Worm (Caenorhabditis elegans) whole organism, L3 larva: Measurements from ENCODE around the gene VC5.2.

ENCODE experiments used
- R02D3.7 ChIP-seq: fragments of 150-350 bp; optimal IDR thresholded peaks from 2 replicates; lab custom pipeline; 2014; ENCODE audit warnings: missing biosample characterization, missing genetic modification characterization
- ZK546.5 ChIP-seq: sonication (generic microtip); optimal IDR thresholded peaks from 2 replicates; lab custom pipeline; 2017; ENCODE audit warnings: missing biosample characterization, missing genetic modification characterization
- aly-2 ChIP-seq: fragments of 150-350 bp; optimal IDR thresholded peaks from 2 replicates; lab custom pipeline; 2014; ENCODE audit warnings: missing biosample characterization, missing genetic modification characterization
- ama-1 ChIP-seq: fragments of 150-350 bp; optimal IDR thresholded peaks from 2 replicates; lab custom pipeline; 2018
- ceh-16 ChIP-seq: sonication (generic microtip); optimal IDR thresholded peaks from 2 replicates; lab custom pipeline; 2017; ENCODE audit warnings: missing biosample characterization, missing genetic modification characterization
- ceh-28 ChIP-seq: fragments of 150-350 bp; optimal IDR thresholded peaks from 2 replicates; lab custom pipeline; 2014; ENCODE audit warnings: missing biosample characterization, missing genetic modification reagents, missing genetic modification characterization
- ceh-9 ChIP-seq: sonication (generic microtip); optimal IDR thresholded peaks from 2 replicates; lab custom pipeline; 2018; ENCODE audit warnings: missing biosample characterization, missing genetic modification characterization
- egl-27 ChIP-seq: sonication (generic microtip); optimal IDR thresholded peaks from 4 replicates; lab custom pipeline; 2017; ENCODE audit warnings: missing biosample characterization, missing genetic modification reagents, missing genetic modification characterization
- egl-5 ChIP-seq: fragments of 150-350 bp; optimal IDR thresholded peaks from 2 replicates; lab custom pipeline; 2017; ENCODE audit warnings: missing biosample characterization, missing genetic modification reagents, missing genetic modification characterization, inconsistent platforms
- elt-1 ChIP-seq: fragments of 150-350 bp; optimal IDR thresholded peaks from 2 replicates; lab custom pipeline; 2014; ENCODE audit warnings: missing biosample characterization, missing genetic modification characterization
- elt-2 ChIP-seq: sonication (generic microtip); optimal IDR thresholded peaks from 2 replicates; lab custom pipeline; 2016; ENCODE audit warnings: missing genetic modification reagents, mild to moderate bottlenecking, missing genetic modification characterization, missing compliant biosample characterization
- elt-3 ChIP-seq, 3 experiments: fragments of 150-350 bp in 1 of 3; sonication (generic microtip) in 2 of 3; optimal IDR thresholded peaks; 2 replicates in 2 of 3; 4 replicates in 1 of 3; lab custom pipeline; 2014 to 2017; ENCODE audit warnings: missing biosample characterization in 3 of 3, missing genetic modification characterization in 3 of 3
- eor-1 ChIP-seq, 2 experiments: fragments of 150-350 bp; optimal IDR thresholded peaks; 2 replicates each; lab custom pipeline; 2014 to 2018; ENCODE audit warnings: missing biosample characterization in 2 of 2, missing genetic modification characterization in 2 of 2
- fkh-10 ChIP-seq: sonication (generic microtip); optimal IDR thresholded peaks from 2 replicates; lab custom pipeline; 2017; ENCODE audit warnings: missing biosample characterization, missing genetic modification reagents, missing genetic modification characterization
- fos-1 ChIP-seq: fragments of 150-350 bp; optimal IDR thresholded peaks from 2 replicates; lab custom pipeline; 2014; ENCODE audit warnings: missing biosample characterization, missing genetic modification characterization
- hmg-11 ChIP-seq: sonication (generic microtip); optimal IDR thresholded peaks from 2 replicates; lab custom pipeline; 2016; ENCODE audit warnings: missing genetic modification characterization, missing compliant biosample characterization
- lin-15B ChIP-seq: fragments of 150-350 bp; optimal IDR thresholded peaks from 2 replicates; lab custom pipeline; 2014; ENCODE audit warnings: missing biosample characterization, missing genetic modification characterization
- lin-39 ChIP-seq: fragments of 150-350 bp; optimal IDR thresholded peaks from 2 replicates; lab custom pipeline; 2018; ENCODE audit warnings: missing biosample characterization, missing genetic modification reagents, missing genetic modification characterization
- mml-1 ChIP-seq: fragments of 150-350 bp; sonication (generic microtip); optimal IDR thresholded peaks from 3 replicates; lab custom pipeline; 2014; ENCODE audit warnings: missing biosample characterization, missing genetic modification characterization
- nfya-1 ChIP-seq: sonication (generic microtip); optimal IDR thresholded peaks from 2 replicates; lab custom pipeline; 2017; ENCODE audit warnings: missing genetic modification characterization, mild to moderate bottlenecking, missing compliant biosample characterization, antibody characterized with exemption, moderate library complexity; ENCODE audit not compliant: insufficient read depth
- nhr-11 ChIP-seq: fragments of 150-350 bp; optimal IDR thresholded peaks from 2 replicates; lab custom pipeline; 2014; ENCODE audit warnings: missing biosample characterization, missing genetic modification characterization
- nhr-23 ChIP-seq: fragments of 150-350 bp; optimal IDR thresholded peaks from 2 replicates; lab custom pipeline; 2014; ENCODE audit warnings: missing biosample characterization, missing genetic modification reagents, missing genetic modification characterization
- nhr-237 ChIP-seq: fragments of 150-350 bp; optimal IDR thresholded peaks from 2 replicates; lab custom pipeline; 2014; ENCODE audit warnings: missing biosample characterization, missing genetic modification characterization
- nhr-25 ChIP-seq: sonication (generic microtip); optimal IDR thresholded peaks from 2 replicates; lab custom pipeline; 2017; ENCODE audit warnings: missing biosample characterization, missing genetic modification characterization
- nhr-43 ChIP-seq: sonication (generic microtip); optimal IDR thresholded peaks from 2 replicates; lab custom pipeline; 2016; ENCODE audit warnings: mild to moderate bottlenecking, missing genetic modification characterization, missing compliant biosample characterization; ENCODE audit not compliant: poor library complexity, severe bottlenecking
- nhr-67 ChIP-seq: fragments of 150-350 bp; optimal IDR thresholded peaks from 2 replicates; lab custom pipeline; 2014; ENCODE audit warnings: missing biosample characterization, missing genetic modification characterization
- nhr-76 ChIP-seq: fragments of 150-350 bp; sonication (generic microtip); optimal IDR thresholded peaks from 5 replicates; lab custom pipeline; 2014; ENCODE audit warnings: missing biosample characterization, missing genetic modification characterization
- pha-4 ChIP-seq: fragments of 150-350 bp; optimal IDR thresholded peaks from 2 replicates; lab custom pipeline; 2014; ENCODE audit warnings: missing biosample characterization, missing genetic modification reagents, missing genetic modification characterization
- sea-2 ChIP-seq: fragments of 150-350 bp; sonication (generic microtip); optimal IDR thresholded peaks from 4 replicates; lab custom pipeline; 2014; ENCODE audit warnings: missing biosample characterization, missing genetic modification reagents, missing genetic modification characterization
- skn-1 ChIP-seq: fragments of 150-350 bp; optimal IDR thresholded peaks from 2 replicates; lab custom pipeline; 2014; ENCODE audit warnings: missing biosample characterization, missing genetic modification characterization
- tbx-2 ChIP-seq: sonication (generic microtip); optimal IDR thresholded peaks from 2 replicates; lab custom pipeline; 2016; ENCODE audit warnings: mild to moderate bottlenecking, missing genetic modification characterization, missing compliant biosample characterization
- unc-39 ChIP-seq: sonication (generic microtip); optimal IDR thresholded peaks from 4 replicates; lab custom pipeline; 2017; ENCODE audit warnings: missing biosample characterization, missing genetic modification characterization
- zag-1 ChIP-seq: fragments of 150-350 bp; optimal IDR thresholded peaks from 2 replicates; lab custom pipeline; 2014; ENCODE audit warnings: missing biosample characterization, missing genetic modification characterization
- ztf-11 ChIP-seq: fragments of 150-350 bp; optimal IDR thresholded peaks from 2 replicates; lab custom pipeline; 2014; ENCODE audit warnings: missing biosample characterization, missing genetic modification characterization
- ztf-4 ChIP-seq: fragments of 150-350 bp; optimal IDR thresholded peaks from 2 replicates; lab custom pipeline; 2014; ENCODE audit warnings: missing biosample characterization, missing genetic modification characterization

VC5.2 gene

DNA sequence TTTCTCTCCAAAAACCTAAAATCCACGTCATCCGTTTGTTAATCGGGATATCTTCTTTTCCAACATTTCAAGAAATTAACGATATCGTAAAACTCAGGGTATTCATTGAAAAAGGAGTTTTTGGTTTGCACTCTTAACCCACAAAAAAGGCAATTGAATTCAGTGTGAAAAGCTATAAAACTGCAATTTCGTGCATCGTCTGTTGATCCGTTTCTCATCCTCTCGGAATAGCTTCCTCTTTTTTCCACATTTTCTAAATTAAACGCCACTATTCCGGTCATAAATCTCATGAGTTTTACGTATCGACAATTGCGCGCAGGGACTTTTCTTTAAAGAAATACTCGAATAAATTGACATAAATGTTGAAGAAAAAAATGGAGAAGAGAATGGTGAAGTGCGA lies 26.5 kb downstream of the VC5.2 start:
- TF ChIP-seq egl-27: no peak
- no peak for TF ChIP-seq ztf-4
- no peak for TF ChIP-seq unc-39 (tag; lab: Kevin White, UChicago)
- no peak for TF ChIP-seq lin-39 (tag; lab: Kevin White, UChicago)
- TF ChIP-seq nhr-237: no peak
- TF ChIP-seq elt-1: no peak
- TF ChIP-seq ceh-9 (tag; lab: Kevin White, UChicago): no peak
- no peak for TF ChIP-seq mml-1 (tag; lab: Kevin White, UChicago)
- TF ChIP-seq egl-5 (tag; lab: Kevin White, UChicago): no peak
- TF ChIP-seq ama-1 (lab: Kevin White, UChicago): no peak
- TF ChIP-seq nhr-76 (tag; lab: Kevin White, UChicago): no peak
- no peak for TF ChIP-seq fkh-10 (GFP tag; lab: Kevin White, UChicago)
- TF ChIP-seq elt-3 (tag; optimal IDR thresholded peaks at IDR 0.05; lab: Kevin White, UChicago): no peak
- no peak for TF ChIP-seq nhr-67 (tag; lab: Kevin White, UChicago)
- no peak for TF ChIP-seq ztf-11 (tag; lab: Kevin White, UChicago)

DNA sequence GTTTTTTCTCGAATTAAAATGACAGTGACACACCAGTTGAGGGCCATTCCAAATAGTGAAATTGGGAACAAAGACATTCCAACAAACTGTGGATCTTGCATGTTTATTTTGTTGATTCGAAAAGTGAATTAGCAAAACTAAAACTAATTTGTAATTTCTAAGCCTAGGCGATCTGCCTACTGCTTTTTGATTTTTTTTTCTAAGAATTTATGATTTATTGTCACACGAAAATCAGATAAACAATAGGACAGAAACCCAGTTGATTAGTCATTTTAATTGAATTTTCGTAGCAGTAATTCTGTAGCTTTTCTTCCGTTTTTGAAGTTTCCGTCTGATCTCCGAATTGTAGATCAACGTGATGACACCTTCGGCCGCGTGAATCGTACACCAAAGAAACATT lies 33.0 kb downstream of the VC5.2 start, which contains the start of gene srx-33:
TSS of gene srx-33 (minus strand) at position 101 of the 400 bp plus-strand sequence.
- TF ChIP-seq fos-1 (tag; lab: Kevin White, UChicago) (no peak), nhr-23 (tag; lab: Kevin White, UChicago) (no peak), nhr-25 (tag; lab: Kevin White, UChicago) (no peak), nhr-76 (tag; lab: Kevin White, UChicago) (no peak), ceh-16 (tag; lab: Kevin White, UChicago) (no peak), eor-1 (tag; optimal IDR thresholded peaks at IDR 0.05; lab: Kevin White, UChicago) (no peak), sea-2 (GFP tag; lab: Kevin White, UChicago) (no peak), pha-4 (tag; lab: Kevin White, UChicago) (no peak), zag-1 (tag; lab: Kevin White, UChicago) (no peak), lin-15B (tag; lab: Kevin White, UChicago) (no peak), ceh-28 (no peak), R02D3.7 (tag; lab: Kevin White, UChicago) (no peak)

DNA sequence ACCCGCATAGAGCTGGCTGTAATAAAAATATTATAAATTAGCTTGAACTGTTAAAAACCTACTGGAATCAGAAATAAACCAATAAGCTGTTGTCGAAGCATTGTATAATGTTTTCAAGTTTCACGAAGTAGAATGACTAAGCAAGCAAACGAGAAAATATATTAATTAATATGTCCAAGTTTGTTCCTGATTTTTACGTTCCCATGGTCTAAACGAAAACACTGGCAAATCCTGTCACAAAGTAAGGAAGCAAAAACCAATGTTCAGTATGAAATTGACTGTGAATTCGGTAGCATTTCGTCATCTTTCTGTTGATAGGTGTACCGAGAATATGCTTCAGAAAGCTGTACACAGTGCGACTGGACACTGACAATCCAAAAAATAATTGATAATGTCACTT lies 34.4 kb downstream of the VC5.2 start, which contains the start of gene srx-34:
TSS of gene srx-34 (minus strand) at position 101 of the 400 bp plus-strand sequence.
- TF ChIP-seq ztf-4 (no peak), ZK546.5 (tag; lab: Kevin White, UChicago) (no peak), elt-1 (no peak), zag-1 (tag; lab: Kevin White, UChicago) (no peak), ama-1 (lab: Kevin White, UChicago) (no peak), egl-27 (no peak), pha-4 (tag; lab: Kevin White, UChicago) (no peak), elt-3 (tag; optimal IDR thresholded peaks at IDR 0.05; lab: Kevin White, UChicago) (no peak), tbx-2 (tag; lab: Kevin White, UChicago) (no peak), hmg-11 (no peak), skn-1 (tag; lab: Kevin White, UChicago) (no peak), elt-2 (tag; lab: Kevin White, UChicago) (no peak), ceh-28 (no peak), fos-1 (tag; lab: Kevin White, UChicago) (no peak), eor-1 (tag; optimal IDR thresholded peaks at IDR 0.05; lab: Kevin White, UChicago) (no peak), aly-2 (tag; lab: Kevin White, UChicago) (no peak), mml-1 (tag; lab: Kevin White, UChicago) (no peak), fkh-10 (GFP tag; lab: Kevin White, UChicago) (no peak), nfya-1 (no peak), nhr-11 (tag; lab: Kevin White, UChicago) (no peak)

DNA sequence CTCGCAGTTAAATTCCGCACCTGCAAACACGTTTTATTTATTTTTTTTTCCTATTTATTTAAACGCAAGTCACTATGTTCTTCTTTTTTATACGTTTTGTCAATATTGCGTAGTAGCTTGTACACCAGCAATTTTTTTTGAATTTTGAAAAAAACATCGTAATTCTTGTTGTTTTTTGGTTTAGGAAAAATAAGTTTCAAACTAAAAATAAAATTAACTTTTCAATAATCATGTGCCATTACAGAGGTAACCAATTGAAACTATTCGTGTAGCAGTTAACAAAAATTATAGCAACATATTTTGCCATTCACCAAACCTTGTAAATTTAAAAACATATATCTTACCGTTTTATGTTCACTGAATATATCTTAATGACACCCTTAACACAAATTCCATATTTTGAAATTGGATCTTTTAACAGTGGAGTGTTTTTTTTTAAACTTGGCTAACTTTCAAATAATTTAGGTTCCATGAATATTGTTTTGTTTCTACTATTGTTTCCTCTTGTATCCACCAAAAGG lies 37.5 kb downstream of the VC5.2 start, which contains the start of gene lmd-5:
TSS of gene lmd-5 (plus strand) at position 471 of the 521 bp plus-strand sequence.
- TF ChIP-seq aly-2 (tag; lab: Kevin White, UChicago) (no peak), pha-4 (tag; lab: Kevin White, UChicago) (peak; percentile 63)

DNA sequence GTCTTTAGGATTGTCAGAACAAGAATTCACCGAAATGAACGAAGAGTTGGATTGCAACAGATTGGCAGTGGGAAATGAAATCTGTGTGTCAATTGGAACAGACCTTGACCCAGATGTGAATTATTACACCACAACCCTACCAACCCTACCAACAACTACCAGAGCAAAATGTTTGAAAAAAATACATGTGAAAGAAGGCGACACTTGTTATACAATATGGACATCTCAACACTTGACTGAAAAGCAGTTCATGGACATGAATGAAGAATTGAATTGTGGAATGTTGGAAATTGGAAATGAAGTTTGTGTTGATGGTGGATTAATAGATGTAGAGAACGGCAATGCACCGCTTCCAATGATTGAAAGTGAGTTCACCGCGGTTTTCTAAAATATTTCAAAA lies 38.2 kb downstream of the VC5.2 start:
- TF ChIP-seq nhr-43 (tag; lab: Kevin White, UChicago): no peak
- no peak for TF ChIP-seq skn-1 (tag; lab: Kevin White, UChicago)
- TF ChIP-seq ama-1 (lab: Kevin White, UChicago): no peak
- TF ChIP-seq, all 47 proteins: peak for 0
